Fruit fly (Drosophila melanogaster) whole organism, pupa: Measurements from ENCODE around the gene CG8924.
A peak's percentile ranks its signal among the peaks of the same experiment; 100 is the strongest.

Experiments used
- CG10348 ChIP-seq: fragments of 200-800 bp; sonication (Bioruptor generic); IDR thresholded peaks from 2 replicates; pipeline ENCODE4 v1.3.6; 2022; ENCODE audit warnings: missing biosample characterization, missing genetic modification characterization
- CG13204 ChIP-seq: fragments of 200-800 bp; sonication (Bioruptor generic); optimal IDR thresholded peaks from 2 replicates; lab custom pipeline; 2018; ENCODE audit warnings: missing biosample characterization, mild to moderate bottlenecking, missing genetic modification characterization, moderate library complexity
- CG15710 ChIP-seq: fragments of 200-800 bp; sonication (Bioruptor generic); optimal IDR thresholded peaks from 2 replicates; lab custom pipeline; 2018; ENCODE audit warnings: missing biosample characterization, mild to moderate bottlenecking, missing genetic modification characterization, moderate library complexity
- CG32121 ChIP-seq: fragments of 200-800 bp; sonication (Bioruptor generic); IDR thresholded peaks from 2 replicates; pipeline ENCODE4 v1.3.6; 2022; ENCODE audit warnings: missing biosample characterization, missing genetic modification characterization
- CG34367 ChIP-seq: fragments of 200-800 bp; sonication (Bioruptor generic); optimal IDR thresholded peaks from 2 replicates; lab custom pipeline; 2018; ENCODE audit warnings: missing biosample characterization, mild to moderate bottlenecking, missing genetic modification characterization
- CG4496 ChIP-seq: fragments of 200-800 bp; sonication (Bioruptor generic); IDR thresholded peaks from 3 replicates; pipeline ENCODE4 v1.3.6; 2022; ENCODE audit warnings: missing biosample characterization, missing genetic modification characterization
- CG8159 ChIP-seq: fragments of 200-800 bp; sonication (Bioruptor generic); optimal IDR thresholded peaks from 3 replicates; lab custom pipeline; 2018; ENCODE audit warnings: missing biosample characterization, mild to moderate bottlenecking, missing genetic modification characterization, moderate library complexity
- CG8301 ChIP-seq: fragments of 200-800 bp; sonication (Bioruptor generic); optimal IDR thresholded peaks from 2 replicates; lab custom pipeline; 2018; ENCODE audit warnings: missing biosample characterization, mild to moderate bottlenecking, missing genetic modification characterization
- CG9948 ChIP-seq: fragments of 200-800 bp; sonication (Bioruptor generic); optimal IDR thresholded peaks from 2 replicates; lab custom pipeline; 2018; ENCODE audit warnings: missing biosample characterization, mild to moderate bottlenecking, missing genetic modification characterization, moderate library complexity
- EcR ChIP-seq: fragments of 200-800 bp; sonication (Bioruptor generic); optimal IDR thresholded peaks from 3 replicates; lab custom pipeline; 2019; ENCODE audit warnings: missing biosample characterization, missing genetic modification characterization, mild to moderate bottlenecking, moderate library complexity, missing genetic modification reagents
- Ets98B ChIP-seq: fragments of 200-800 bp; sonication (Bioruptor generic); IDR thresholded peaks from 2 replicates; pipeline ENCODE4 v1.3.6; 2022; ENCODE audit warnings: missing biosample characterization, missing genetic modification characterization
- Pif1A ChIP-seq: fragments of 200-800 bp; sonication (Bioruptor generic); optimal IDR thresholded peaks from 3 replicates; lab custom pipeline; 2016; ENCODE audit warnings: missing biosample characterization, missing genetic modification characterization
- Snoo ChIP-seq: fragments of 200-800 bp; sonication (Bioruptor generic); optimal IDR thresholded peaks from 3 replicates; lab custom pipeline; 2017; ENCODE audit warnings: missing biosample characterization, mild to moderate bottlenecking, missing genetic modification characterization, inconsistent platforms
- fd96Ca ChIP-seq: fragments of 200-800 bp; sonication (Bioruptor generic); IDR thresholded peaks from 3 replicates; pipeline ENCODE4 v1.3.6; 2022; ENCODE audit warnings: missing biosample characterization, missing genetic modification characterization
- gl ChIP-seq: fragments of 200-800 bp; sonication (Bioruptor generic); optimal IDR thresholded peaks from 2 replicates; lab custom pipeline; 2018; ENCODE audit warnings: missing biosample characterization, mild to moderate bottlenecking, missing genetic modification characterization

The CG8924 gene

dm6 chrX:15983501-15983900 lies 42.6 kb downstream of the CG8924 start, which contains the start of gene Slc25A46a:
Gene Slc25A46a, plus strand, starts transcription at chrX:15983772.
- no peak for TF ChIP-seq gl (tag; lab: Kevin White, UChicago)
- TF ChIP-seq fd96Ca (GFP tag; lab: Robert Waterston, UW): no peak
- no peak for TF ChIP-seq CG34367 (tag; lab: Kevin White, UChicago)
- TF ChIP-seq CG4496 (GFP tag; lab: Robert Waterston, UW): 0 out of 3 replicates have a peak, but pooled peaks have one; percentile 14
- no peak for TF ChIP-seq CG13204 (GFP tag; lab: Kevin White, UChicago)
- peak; percentile 6 for TF ChIP-seq CG8159
- TF ChIP-seq CG15710: no peak

- no peak for TF ChIP-seq Pif1A
- peak; percentile 9 for TF ChIP-seq CG15710
- TF ChIP-seq CG9948: no peak
- TF ChIP-seq, all 21 proteins: peak for 1
Observed at dm6 chrX:15986654-15987053, 45.8 kb downstream of the CG8924 start, which contains the start of gene ND-20. Gene ND-20, minus strand, starts transcription at chrX:15986808.

- TF ChIP-seq CG32121: no peak
- TF ChIP-seq CG34367 (tag; lab: Kevin White, UChicago): no peak
- TF ChIP-seq, all 21 proteins: peak for 0
Observed at dm6 chrX:15989631-15990030, 48.8 kb downstream of the CG8924 start.

- TF ChIP-seq Ets98B (GFP tag; lab: Robert Waterston, UW) (no peak), CG15710 (peak; percentile 11)
Observed at dm6 chrX:15991618-15992526, 51.0 kb downstream of the CG8924 start, which contains the start of the genes CG46312, eIF5 and exd. Gene CG46312, minus strand, starts transcription at chrX:15991974. Gene eIF5, minus strand, starts transcription at chrX:15991974. Gene exd, plus strand, starts transcription at chrX:15992468.

dm6 chrX:15992527-15992897 lies 51.6 kb downstream of the CG8924 start:
- TF ChIP-seq CG8159 (no peak), Ets98B (GFP tag; lab: Robert Waterston, UW) (no peak), CG9948 (no peak), CG8301 (tag; lab: Kevin White, UChicago) (no peak), CG10348 (GFP tag; lab: Robert Waterston, UW) (no peak), EcR (GFP tag; lab: Kevin White, UChicago) (no peak), fd96Ca (GFP tag; lab: Robert Waterston, UW) (no peak), Snoo (no peak)
